Worm (Caenorhabditis elegans) whole organism, L4 larva: ENCODE data around the gene dsb-2.
A peak's percentile ranks its signal among the peaks of the same experiment; 100 is the strongest.

ENCODE experiments used
- D1046.2 ChIP-seq: fragments of 200-800 bp; sonication (Bioruptor generic); IDR thresholded peaks from 2 replicates; pipeline ENCODE4 v1.3.6; 2022; ENCODE audit warnings: missing genetic modification characterization, missing compliant biosample characterization
- F26F4.8 ChIP-seq: fragments of 200-800 bp; sonication (Bioruptor generic); conservative IDR thresholded peaks from 2 replicates; pipeline ENCODE4 v1.3.6; 2022; ENCODE audit warnings: missing genetic modification characterization, missing compliant biosample characterization
- F37D6.2 ChIP-seq: sonication (generic microtip); optimal IDR thresholded peaks from 2 replicates; lab custom pipeline; 2016; ENCODE audit warnings: mild to moderate bottlenecking, missing genetic modification characterization, missing compliant biosample characterization
- F44E2.7 ChIP-seq: fragments of 200-800 bp; sonication (Bioruptor generic); IDR thresholded peaks from 2 replicates; pipeline ENCODE4 v2.1.2; 2022; ENCODE audit warnings: missing genetic modification characterization, missing compliant biosample characterization
- F49E8.2 ChIP-seq: sonication (generic microtip); optimal IDR thresholded peaks from 2 replicates; lab custom pipeline; 2016; ENCODE audit warnings: missing compliant biosample characterization, mild to moderate bottlenecking, missing genetic modification characterization, borderline replicate concordance
- R02D3.7 ChIP-seq: fragments of 150-350 bp; sonication (generic microtip); optimal IDR thresholded peaks from 3 replicates; lab custom pipeline; 2014; ENCODE audit warnings: missing biosample characterization, missing genetic modification characterization
- T20F7.1 ChIP-seq: fragments of 200-800 bp; sonication (Bioruptor generic); optimal IDR thresholded peaks from 2 replicates; lab custom pipeline; 2018; ENCODE audit warnings: mild to moderate bottlenecking, missing genetic modification characterization, missing compliant biosample characterization
- ZK337.2 ChIP-seq: fragments of 200-800 bp; sonication (Bioruptor generic); IDR thresholded peaks from 2 replicates; pipeline ENCODE4 v1.3.6; 2022; ENCODE audit warnings: missing genetic modification reagents, missing genetic modification characterization, missing compliant biosample characterization
- ZK546.5 ChIP-seq, 2 experiments: sonication (generic microtip); optimal IDR thresholded peaks; 2 replicates each; lab custom pipeline; 2017; ENCODE audit warnings: missing biosample characterization in 2 of 2, missing genetic modification characterization in 2 of 2
- aha-1 ChIP-seq: fragments of 150-350 bp; peaks from one replicate; lab custom pipeline; 2014; ENCODE audit warnings: missing biosample characterization, missing genetic modification characterization
- aly-2 ChIP-seq: sonication (generic microtip); optimal IDR thresholded peaks from 2 replicates; lab custom pipeline; 2018; ENCODE audit warnings: missing biosample characterization, missing genetic modification characterization
- ama-1 ChIP-seq: fragments of 150-350 bp; optimal IDR thresholded peaks from 2 replicates; lab custom pipeline; 2014; ENCODE audit warnings: inconsistent platforms, mixed read lengths
- attf-4 ChIP-seq: sonication (generic microtip); optimal IDR thresholded peaks from 3 replicates; lab custom pipeline; 2017; ENCODE audit warnings: missing biosample characterization, missing genetic modification characterization
- ceh-28 ChIP-seq: fragments of 150-350 bp; optimal IDR thresholded peaks from 2 replicates; lab custom pipeline; 2014; ENCODE audit warnings: missing biosample characterization, missing genetic modification reagents, missing genetic modification characterization
- ceh-82 ChIP-seq: sonication (generic microtip); optimal IDR thresholded peaks from 2 replicates; lab custom pipeline; 2017; ENCODE audit warnings: missing biosample characterization, missing genetic modification characterization
- ces-1 ChIP-seq: fragments of 150-350 bp; sonication (generic microtip); optimal IDR thresholded peaks from 4 replicates; lab custom pipeline; 2014; ENCODE audit warnings: missing biosample characterization, missing genetic modification reagents, missing genetic modification characterization
- cey-2 ChIP-seq: sonication (generic microtip); optimal IDR thresholded peaks from 3 replicates; lab custom pipeline; 2017; ENCODE audit warnings: missing genetic modification characterization, mild to moderate bottlenecking, missing compliant biosample characterization, antibody characterized with exemption, borderline replicate concordance; ENCODE audit not compliant: insufficient read depth
- ctbp-1 ChIP-seq: fragments of 200-800 bp; sonication (Bioruptor generic); IDR thresholded peaks from 2 replicates; pipeline ENCODE4 v1.3.6; 2022; ENCODE audit warnings: missing genetic modification reagents, missing genetic modification characterization, missing compliant biosample characterization
- daf-12 ChIP-seq: fragments of 150-350 bp; optimal IDR thresholded peaks from 2 replicates; lab custom pipeline; 2014; ENCODE audit warnings: missing biosample characterization, missing genetic modification reagents, missing genetic modification characterization
- daf-8 ChIP-seq: fragments of 200-800 bp; sonication (Bioruptor generic); IDR thresholded peaks from 2 replicates; pipeline ENCODE4 v1.3.6; 2022; ENCODE audit warnings: missing genetic modification characterization, missing compliant biosample characterization
- duxl-1 ChIP-seq: sonication (generic microtip); optimal IDR thresholded peaks from 2 replicates; lab custom pipeline; 2016; ENCODE audit warnings: mild to moderate bottlenecking, missing genetic modification characterization, moderate library complexity, missing compliant biosample characterization; ENCODE audit not compliant: poor library complexity
- egl-43 ChIP-seq: fragments of 200-800 bp; sonication (Bioruptor generic); IDR thresholded peaks from 2 replicates; pipeline ENCODE4 v1.3.6; 2022; ENCODE audit warnings: missing genetic modification reagents, missing genetic modification characterization, missing compliant biosample characterization
- gei-8 ChIP-seq: fragments of 200-800 bp; sonication (Bioruptor generic); optimal IDR thresholded peaks from 2 replicates; lab custom pipeline; 2018; ENCODE audit warnings: mild to moderate bottlenecking, missing genetic modification characterization, missing compliant biosample characterization
- hif-1 ChIP-seq, 2 experiments: sonication (generic microtip); optimal IDR thresholded peaks; 2 replicates each; lab custom pipeline; 2016 to 2017; ENCODE audit warnings: missing compliant biosample characterization in 2 of 2, missing genetic modification characterization in 2 of 2, missing genetic modification reagents in 2 of 2, missing genotype in 2 of 2, mild to moderate bottlenecking in 1 of 2
- hlh-30 ChIP-seq: sonication (generic microtip); optimal IDR thresholded peaks from 2 replicates; lab custom pipeline; 2017; ENCODE audit warnings: antibody characterized with exemption, mild to moderate bottlenecking, missing genetic modification characterization, missing compliant biosample characterization; ENCODE audit not compliant: insufficient read depth
- jun-1 ChIP-seq: fragments of 150-350 bp; optimal IDR thresholded peaks from 2 replicates; lab custom pipeline; 2014; ENCODE audit warnings: missing biosample characterization, missing genetic modification reagents, missing genetic modification characterization
- lim-7 ChIP-seq: fragments of 200-800 bp; sonication (Bioruptor generic); IDR thresholded peaks from 2 replicates; pipeline ENCODE4 v1.3.6; 2022; ENCODE audit warnings: missing genetic modification characterization, missing compliant biosample characterization
- lin-15B ChIP-seq: fragments of 150-350 bp; sonication (generic microtip); optimal IDR thresholded peaks from 3 replicates; lab custom pipeline; 2014; ENCODE audit warnings: missing biosample characterization, missing genetic modification characterization
- lin-29 ChIP-seq: fragments of 200-800 bp; sonication (Bioruptor generic); IDR thresholded peaks from 2 replicates; pipeline ENCODE4 v1.3.6; 2022; ENCODE audit warnings: missing genetic modification reagents, missing genetic modification characterization, missing compliant biosample characterization
- lin-38 ChIP-seq: fragments of 200-800 bp; sonication (Bioruptor generic); IDR thresholded peaks from 2 replicates; pipeline ENCODE4 v1.3.6; 2022; ENCODE audit warnings: missing genetic modification reagents, missing genetic modification characterization, missing compliant biosample characterization
- lsy-2 ChIP-seq, 2 experiments: fragments of 150-350 bp in 1 of 2; sonication (generic microtip) in 1 of 2; optimal IDR thresholded peaks; 2 replicates each; lab custom pipeline; 2014 to 2017; ENCODE audit warnings: missing biosample characterization in 2 of 2, missing genetic modification characterization in 2 of 2
- madf-5 ChIP-seq, 2 experiments: fragments of 200-800 bp; sonication (Bioruptor generic); IDR thresholded peaks; 2 replicates each; pipeline ENCODE4 v1.3.6; 2022; ENCODE audit warnings: missing compliant biosample characterization in 2 of 2, missing genetic modification characterization in 2 of 2
- mep-1 ChIP-seq: fragments of 150-350 bp; sonication (generic microtip); optimal IDR thresholded peaks from 3 replicates; lab custom pipeline; 2014; ENCODE audit warnings: missing biosample characterization, missing genetic modification characterization
- mes-2 ChIP-seq: sonication (generic microtip); optimal IDR thresholded peaks from 2 replicates; lab custom pipeline; 2016; ENCODE audit warnings: missing genotype, mild to moderate bottlenecking, missing genetic modification characterization, missing compliant biosample characterization; ENCODE audit not compliant: poor library complexity, severe bottlenecking
- nhr-10 ChIP-seq: fragments of 150-350 bp; optimal IDR thresholded peaks from 2 replicates; lab custom pipeline; 2014; ENCODE audit warnings: missing biosample characterization, missing genetic modification characterization
- nhr-11 ChIP-seq: fragments of 150-350 bp; optimal IDR thresholded peaks from 2 replicates; lab custom pipeline; 2014; ENCODE audit warnings: missing biosample characterization, missing genetic modification characterization
- nhr-111 ChIP-seq: fragments of 200-800 bp; sonication (Bioruptor generic); optimal IDR thresholded peaks from 2 replicates; lab custom pipeline; 2018; ENCODE audit warnings: mild to moderate bottlenecking, missing genetic modification characterization, missing compliant biosample characterization
- nhr-28 ChIP-seq: fragments of 150-350 bp; optimal IDR thresholded peaks from 2 replicates; lab custom pipeline; 2014; ENCODE audit warnings: missing biosample characterization, missing genetic modification characterization
- nhr-42 ChIP-seq: fragments of 200-800 bp; sonication (Bioruptor generic); IDR thresholded peaks from 2 replicates; pipeline ENCODE4 v1.3.6; 2022; ENCODE audit warnings: missing genetic modification characterization, missing compliant biosample characterization
- php-3 ChIP-seq: fragments of 200-800 bp; sonication (Bioruptor generic); IDR thresholded peaks from 2 replicates; pipeline ENCODE4 v1.3.6; 2022; ENCODE audit warnings: missing genetic modification reagents, missing genetic modification characterization, missing compliant biosample characterization
- pqm-1 ChIP-seq: sonication (generic microtip); optimal IDR thresholded peaks from 2 replicates; lab custom pipeline; 2017; ENCODE audit warnings: missing biosample characterization, missing genetic modification characterization
- rbr-2 ChIP-seq: sonication (generic microtip); optimal IDR thresholded peaks from 2 replicates; lab custom pipeline; 2016; ENCODE audit warnings: missing genotype, missing genetic modification characterization, missing compliant biosample characterization
- sdz-12 ChIP-seq: fragments of 200-800 bp; sonication (Bioruptor generic); optimal IDR thresholded peaks from 2 replicates; lab custom pipeline; 2018; ENCODE audit warnings: mild to moderate bottlenecking, missing genetic modification characterization, missing compliant biosample characterization
- skn-1 ChIP-seq: fragments of 150-350 bp; optimal IDR thresholded peaks from 2 replicates; lab custom pipeline; 2014; ENCODE audit warnings: missing biosample characterization, missing genetic modification characterization
- snpc-4 ChIP-seq: fragments of 150-350 bp; optimal IDR thresholded peaks from 2 replicates; lab custom pipeline; 2014; ENCODE audit warnings: missing biosample characterization, missing genetic modification characterization
- spr-1 ChIP-seq: sonication (generic microtip); optimal IDR thresholded peaks from 2 replicates; lab custom pipeline; 2016; ENCODE audit warnings: mild to moderate bottlenecking, missing genetic modification characterization, missing compliant biosample characterization
- tra-1 ChIP-seq: fragments of 200-800 bp; sonication (Bioruptor generic); IDR thresholded peaks from 2 replicates; pipeline ENCODE4 v1.3.6; 2022; ENCODE audit warnings: missing genetic modification reagents, missing genetic modification characterization, missing compliant biosample characterization
- unc-62 ChIP-seq, 3 experiments: fragments of 150-350 bp in 1 of 3; sonication (generic microtip); optimal IDR thresholded peaks in 2 of 3; peaks in 1 of 3; 1 replicate in 1 of 3; 2 replicates in 2 of 3; lab custom pipeline; 2014 to 2017; ENCODE audit warnings: missing biosample characterization in 3 of 3, missing genetic modification characterization in 3 of 3, missing genetic modification reagents in 3 of 3, missing genotype in 1 of 3
- vab-7 ChIP-seq: fragments of 200-800 bp; sonication (Bioruptor generic); IDR thresholded peaks from 2 replicates; pipeline ENCODE4 v1.3.6; 2022; ENCODE audit warnings: missing genetic modification reagents, missing genetic modification characterization, missing compliant biosample characterization

dsb-2 gene

DNA sequence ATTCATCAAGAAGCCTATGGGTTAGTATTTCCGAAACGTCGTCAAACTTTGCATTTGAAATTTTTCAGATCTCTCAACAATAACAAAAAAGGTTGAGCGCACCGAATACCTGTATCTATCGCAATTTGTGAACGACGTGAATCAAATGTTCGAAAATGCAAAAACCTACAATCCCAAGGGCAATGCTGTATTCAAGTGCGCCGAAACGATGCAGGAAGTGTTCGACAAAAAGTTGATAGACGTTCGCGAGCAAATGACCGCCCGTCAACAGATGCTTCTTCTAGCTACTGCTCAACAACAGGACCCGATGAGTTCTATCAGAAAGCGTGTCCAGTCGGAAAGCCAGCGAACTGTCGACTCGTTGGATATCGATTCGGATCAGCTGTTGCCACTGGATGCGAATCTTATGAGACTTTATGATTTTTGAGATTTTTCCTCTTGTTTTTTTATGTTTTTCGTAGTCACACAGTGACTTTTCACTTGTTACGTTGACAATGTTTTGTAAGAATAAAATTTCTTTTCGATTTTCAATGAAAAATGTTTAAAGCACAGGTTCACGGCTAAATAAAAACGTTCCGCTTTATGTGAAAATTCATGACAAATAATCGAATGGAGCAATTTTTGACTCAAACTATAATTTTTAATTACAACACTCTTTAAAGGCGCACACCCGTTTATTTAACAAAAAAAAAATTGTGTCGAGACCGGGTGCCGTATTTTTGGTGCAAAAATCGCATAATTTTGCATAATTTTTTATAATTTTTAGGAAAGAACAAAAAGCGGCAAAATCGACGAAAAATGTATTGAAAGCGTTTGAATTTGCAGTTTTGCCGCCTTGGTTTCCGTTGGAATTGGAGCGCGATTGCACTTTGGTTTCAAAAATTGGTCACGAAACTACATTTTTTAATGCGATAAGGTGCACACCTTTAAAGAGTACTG is 3.3 kb upstream of the dsb-2 start:
- peak in 1 of 2 experiments; percentile 81 for TF ChIP-seq lsy-2 (tag; optimal IDR thresholded peaks at IDR 0.05; lab: Kevin White, UChicago)
- TF ChIP-seq lin-29 (GFP tag; lab: Robert Waterston, UW): peak; percentile 69
- no peak for TF ChIP-seq snpc-4
- TF ChIP-seq ama-1 (lab: Kevin White, UChicago): no peak
- TF ChIP-seq attf-4 (tag; lab: Kevin White, UChicago): no peak
- TF ChIP-seq T20F7.1 (GFP tag; lab: Kevin White, UChicago): no peak
- TF ChIP-seq madf-5 (GFP tag; IDR thresholded peaks at IDR 0.05; lab: Robert Waterston, UW): peak in 1 of 2 experiments; percentile 4; a peak in 1 of 4 replicates
- TF ChIP-seq nhr-42: peak; percentile 88
- TF ChIP-seq mep-1 (tag; lab: Kevin White, UChicago): peak; percentile 51
- no peak for TF ChIP-seq ces-1 (GFP tag; lab: Kevin White, UChicago)
- TF ChIP-seq skn-1 (tag; lab: Kevin White, UChicago): no peak
- TF ChIP-seq egl-43 (GFP tag; lab: Robert Waterston, UW): peak; percentile 52
- TF ChIP-seq daf-12: no peak
- TF ChIP-seq nhr-111: no peak
- no peak for TF ChIP-seq R02D3.7 (tag; lab: Kevin White, UChicago)
- TF ChIP-seq sdz-12 (GFP tag; lab: Kevin White, UChicago): no peak
- TF ChIP-seq aha-1 (tag; lab: Kevin White, UChicago): peak; percentile 80
- TF ChIP-seq lin-38 (GFP tag; lab: Robert Waterston, UW): peak; percentile 72
- TF ChIP-seq F26F4.8 (GFP tag; lab: Robert Waterston, UW): no peak
- TF ChIP-seq vab-7 (GFP tag; lab: Robert Waterston, UW): no peak
- 0 out of 2 replicates have a peak, but pooled peaks have one; percentile 62 for TF ChIP-seq ctbp-1 (GFP tag; lab: Robert Waterston, UW)
- TF ChIP-seq unc-62 (GFP tag; optimal IDR thresholded peaks at IDR 0.05 in 1 of 2; lab: Kevin White, UChicago): no peak
- no peak for TF ChIP-seq unc-62 (tag; optimal IDR thresholded peaks at IDR 0.05; lab: Kevin White, UChicago)
- no peak for TF ChIP-seq lin-15B (tag; lab: Kevin White, UChicago)
- no peak for TF ChIP-seq jun-1
- peak; percentile 39 for TF ChIP-seq duxl-1
- no peak for TF ChIP-seq gei-8 (GFP tag; lab: Kevin White, UChicago)
- no peak for TF ChIP-seq aly-2 (tag; lab: Kevin White, UChicago)
- no peak for TF ChIP-seq tra-1
- no peak for TF ChIP-seq pqm-1 (tag; lab: Kevin White, UChicago)
- peak; percentile 84 for TF ChIP-seq php-3 (GFP tag; lab: Robert Waterston, UW)
- TF ChIP-seq ZK337.2 (GFP tag; lab: Robert Waterston, UW): no peak
- TF ChIP-seq rbr-2 (tag; lab: Kevin White, UChicago): peak; percentile 40
- no peak for TF ChIP-seq ceh-82
- TF ChIP-seq F49E8.2 (tag; lab: Kevin White, UChicago): no peak
- no peak for TF ChIP-seq nhr-10 (tag; lab: Kevin White, UChicago)
- TF ChIP-seq cey-2 (tag; lab: Kevin White, UChicago): no peak
- TF ChIP-seq spr-1 (tag; lab: Kevin White, UChicago): peak; percentile 52
- TF ChIP-seq F37D6.2 (tag; lab: Kevin White, UChicago): no peak
- 0 out of 2 replicates have a peak, but pooled peaks have one; percentile 9 for TF ChIP-seq D1046.2 (GFP tag; lab: Robert Waterston, UW)
- TF ChIP-seq F44E2.7 (GFP tag; lab: Robert Waterston, UW): no peak
- no peak for TF ChIP-seq lim-7 (GFP tag; lab: Robert Waterston, UW)
- no peak for TF ChIP-seq ZK546.5 (tag; optimal IDR thresholded peaks at IDR 0.05; lab: Kevin White, UChicago)
- no peak for TF ChIP-seq daf-8 (GFP tag; lab: Robert Waterston, UW)
- no peak for TF ChIP-seq mes-2
- TF ChIP-seq nhr-11 (tag; lab: Kevin White, UChicago): no peak
- no peak for TF ChIP-seq ceh-28 (tag; lab: Kevin White, UChicago)
- peak; percentile 61 for TF ChIP-seq hlh-30
- peak in 1 of 2 experiments; percentile 48 for TF ChIP-seq hif-1 (tag; optimal IDR thresholded peaks at IDR 0.05; lab: Kevin White, UChicago)
- TF ChIP-seq nhr-28 (tag; lab: Kevin White, UChicago): no peak
